Worm (Caenorhabditis elegans) whole organism, L4/young adult: ENCODE results near the gene F53F1.2.

ENCODE experiments used
- W03F9.2 ChIP-seq: fragments of 150-350 bp; optimal IDR thresholded peaks from 2 replicates; lab custom pipeline; 2014; ENCODE audit warnings: missing biosample characterization, missing genetic modification characterization
- dao-5 ChIP-seq: sonication (generic microtip); optimal IDR thresholded peaks from 2 replicates; lab custom pipeline; 2016; ENCODE audit warnings: missing genotype, missing genetic modification characterization, moderate library complexity, missing compliant biosample characterization
- him-1 ChIP-seq: sonication (generic microtip); optimal IDR thresholded peaks from 2 replicates; lab custom pipeline; 2016; ENCODE audit warnings: missing genotype, missing genetic modification reagents, missing genetic modification characterization, missing compliant biosample characterization

ce11 chrV:13387472-13387871 lies 19.1 kb upstream of the F53F1.2 start:
- TF ChIP-seq him-1 (tag; lab: Kevin White, UChicago) (no peak), W03F9.2 (tag; lab: Kevin White, UChicago) (no peak), dao-5 (tag; lab: Kevin White, UChicago) (no peak)
